Fruit fly (Drosophila melanogaster): ENCODE data around the gene CG13847.
A peak's percentile ranks its signal among the peaks of the same experiment; 100 is the strongest.

Gene CG13847

DNA sequence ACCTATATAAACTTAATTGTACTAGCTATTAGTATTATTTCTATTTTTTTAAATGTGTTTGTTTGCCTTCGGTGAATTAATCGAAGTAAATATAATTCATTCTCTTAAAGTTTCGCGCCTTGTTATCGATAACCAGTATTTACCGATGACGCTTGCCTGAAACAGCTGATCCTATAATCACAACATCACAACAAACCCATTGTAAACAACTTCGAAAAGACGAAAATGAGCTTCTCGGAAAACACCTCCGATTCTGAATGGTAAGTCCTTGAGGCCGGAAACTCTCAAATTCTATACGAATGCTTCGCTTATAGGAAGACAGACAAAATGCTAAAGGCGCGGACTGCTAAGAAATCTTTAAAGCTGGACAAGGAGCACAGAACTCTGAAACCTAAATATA is 56.0 kb downstream of the CG13847 start, which contains the start of gene CG34149 (continued):
- TF ChIP-seq bbx (GFP tag; IDR thresholded peaks at IDR 0.05; ENCODE audit: partially characterized antibody) (peak; percentile 61), ken (GFP tag; IDR thresholded peaks at IDR 0.05) (no peak), CG6175 (GFP tag; IDR thresholded peaks at IDR 0.05) (no peak), HmgZ (tag; optimal IDR thresholded peaks at IDR 0.05) (no peak), sna (GFP tag; IDR thresholded peaks at IDR 0.05; ENCODE audit: partially characterized antibody) (peak; percentile 47), Kr (GFP tag; optimal IDR thresholded peaks at IDR 0.05) (no peak), CG4854 (GFP tag; optimal IDR thresholded peaks at IDR 0.05) (no peak), sob (GFP tag; IDR thresholded peaks at IDR 0.05) (no peak), CG18011 (GFP tag; optimal IDR thresholded peaks at IDR 0.05) (no peak), CG16779 (GFP tag; IDR thresholded peaks at IDR 0.05) (no peak), Hmx (GFP tag; optimal IDR thresholded peaks at IDR 0.05) (no peak), tll (GFP tag; optimal IDR thresholded peaks at IDR 0.05) (no peak), CG6254 (GFP tag; optimal IDR thresholded peaks at IDR 0.05) (no peak)

DNA sequence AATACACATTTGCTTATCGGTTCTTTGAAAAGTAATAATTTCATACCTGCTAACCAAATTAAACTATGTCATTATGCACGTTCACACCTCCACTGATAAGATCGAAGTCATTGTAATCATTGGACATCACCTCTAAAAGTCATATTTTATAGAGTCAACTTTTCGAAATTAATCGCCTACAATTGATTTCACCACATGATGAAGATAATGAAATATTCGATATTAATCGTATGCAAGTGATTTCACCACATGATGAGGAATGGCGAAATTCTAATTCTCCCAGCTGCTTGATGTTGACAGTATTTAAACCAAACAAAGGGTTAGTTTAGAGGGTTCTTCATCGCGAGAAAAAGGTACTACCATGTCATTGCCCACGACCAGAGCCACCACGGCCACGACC is 60.3 kb downstream of the CG13847 start, which contains the start of gene CG18596:
TSS of gene CG18596 (plus strand) at position 250 of the 400 bp plus-strand sequence.
- peak; percentile 97 for TF ChIP-seq sna (GFP tag; IDR thresholded peaks at IDR 0.05; ENCODE audit: partially characterized antibody)
- TF ChIP-seq Sin3A (optimal IDR thresholded peaks at IDR 0.05), result no peak
- TF ChIP-seq Sry-δ (GFP tag; optimal IDR thresholded peaks at IDR 0.05), result peak; percentile 78
- TF ChIP-seq CG4360 (GFP tag; IDR thresholded peaks at IDR 0.05), result no peak
- peak in 1 of 2 experiments; percentile 73 for TF ChIP-seq crp (GFP tag; optimal IDR thresholded peaks at IDR 0.05)
- peak; percentile 56 for TF ChIP-seq YL-1 (GFP tag; optimal IDR thresholded peaks at IDR 0.05)
- TF ChIP-seq Aef1 (GFP tag; IDR thresholded peaks at IDR 0.05), result no peak
- TF ChIP-seq Fer2 (tag; optimal IDR thresholded peaks at IDR 0.05), result no peak
- TF ChIP-seq bbx (GFP tag; IDR thresholded peaks at IDR 0.05; ENCODE audit: partially characterized antibody), result peak; percentile 93
- TF ChIP-seq CG2129 (GFP tag; IDR thresholded peaks at IDR 0.05; ENCODE audit: partially characterized antibody), result peak; percentile 95
- peak; percentile 78 for TF ChIP-seq hb (GFP tag; IDR thresholded peaks at IDR 0.05; ENCODE audit: partially characterized antibody)
- TF ChIP-seq CG6791 (GFP tag; IDR thresholded peaks at IDR 0.05; ENCODE audit: partially characterized antibody), result peak; percentile 85
- peak; percentile 32 for TF ChIP-seq CG1603 (tag; optimal IDR thresholded peaks at IDR 0.05)
- TF ChIP-seq Hr78 (GFP tag; optimal IDR thresholded peaks at IDR 0.05), result no peak
- peak; percentile 94 for TF ChIP-seq knrl (GFP tag; IDR thresholded peaks at IDR 0.05; ENCODE audit: partially characterized antibody)
- TF ChIP-seq CG10267 (tag; optimal IDR thresholded peaks at IDR 0.05), result peak; percentile 33
- peak; percentile 91 for TF ChIP-seq nerfin-2 (GFP tag; IDR thresholded peaks at IDR 0.05; ENCODE audit: partially characterized antibody)
- TF ChIP-seq Mad (GFP tag; optimal IDR thresholded peaks at IDR 0.05), result no peak
- no peak for TF ChIP-seq gt (GFP tag; IDR thresholded peaks at IDR 0.05)
- TF ChIP-seq Dp (GFP tag; optimal IDR thresholded peaks at IDR 0.05), result peak; percentile 80
- TF ChIP-seq Myb (GFP tag; optimal IDR thresholded peaks at IDR 0.05), result peak; percentile 56
- no peak for TF ChIP-seq B-H2 (GFP tag; optimal IDR thresholded peaks at IDR 0.05)
- TF ChIP-seq Ets97D (GFP tag; optimal IDR thresholded peaks at IDR 0.05), result peak; percentile 37
- peak; percentile 38 for TF ChIP-seq Kr (GFP tag; optimal IDR thresholded peaks at IDR 0.05)
- TF ChIP-seq Opbp (GFP tag; IDR thresholded peaks at IDR 0.05; ENCODE audit: partially characterized antibody), result peak; percentile 86; the same call in 2 of the 3 replicates
- peak; percentile 98 for TF ChIP-seq CG13287 (GFP tag; IDR thresholded peaks at IDR 0.05; ENCODE audit: partially characterized antibody)
- TF ChIP-seq usp (GFP tag; optimal IDR thresholded peaks at IDR 0.05), result no peak
- TF ChIP-seq CG14860 (GFP tag; IDR thresholded peaks at IDR 0.05; ENCODE audit: partially characterized antibody), result peak; percentile 95
- TF ChIP-seq pros (GFP tag; optimal IDR thresholded peaks at IDR 0.05), result no peak
- peak; percentile 60 for TF ChIP-seq pzg (GFP tag; optimal IDR thresholded peaks at IDR 0.05)
- no peak for TF ChIP-seq zfh1 (GFP tag; IDR thresholded peaks at IDR 0.05)
- peak; percentile 95 for TF ChIP-seq unc-4 (GFP tag; IDR thresholded peaks at IDR 0.05; ENCODE audit: partially characterized antibody)
- 0 out of 3 replicates have a peak, but pooled peaks have one; percentile 5 for TF ChIP-seq z (GFP tag; IDR thresholded peaks at IDR 0.05)
- TF ChIP-seq Camta (GFP tag; optimal IDR thresholded peaks at IDR 0.05), result no peak
- peak; percentile 92 for TF ChIP-seq CG16813 (GFP tag; IDR thresholded peaks at IDR 0.05; ENCODE audit: partially characterized antibody)
- TF ChIP-seq CG12219 (GFP tag; optimal IDR thresholded peaks at IDR 0.05), result no peak
- no peak for TF ChIP-seq Ets65A (GFP tag)

Measured in whole organism, embryonic.